Fruit fly (Drosophila melanogaster): ENCODE data around the gene LSm-4.

LSm-4 gene

DNA sequence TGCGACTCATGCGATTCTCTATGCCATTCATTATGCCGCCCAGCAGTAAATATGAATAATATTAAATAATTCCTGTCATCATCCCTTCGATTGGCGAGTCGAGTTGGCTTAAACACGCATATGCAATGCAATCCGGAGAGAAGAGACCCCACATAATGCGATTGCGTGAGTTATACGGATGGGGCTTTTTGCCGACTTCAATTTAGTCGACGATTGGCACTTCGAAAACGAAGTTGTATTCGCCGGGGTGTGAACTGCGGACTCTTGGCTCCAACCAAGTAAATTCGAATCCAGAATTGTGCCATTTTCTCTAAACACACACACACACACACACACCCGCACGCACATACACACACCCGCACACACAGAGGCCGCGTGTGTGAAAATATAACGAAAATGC is 28.7 kb downstream of the LSm-4 start:
- no peak for TF ChIP-seq dysf (GFP tag; IDR thresholded peaks at IDR 0.05)
- no peak for TF ChIP-seq her (GFP tag; optimal IDR thresholded peaks at IDR 0.05)
- TF ChIP-seq Mrtf (GFP tag; IDR thresholded peaks at IDR 0.05): no peak
- no peak for TF ChIP-seq CG3847 (GFP tag; IDR thresholded peaks at IDR 0.05)
- no peak for TF ChIP-seq rib (GFP tag; IDR thresholded peaks at IDR 0.05)
- TF ChIP-seq CG13424 (tag; optimal IDR thresholded peaks at IDR 0.05): no peak
- no peak for TF ChIP-seq Trl (optimal IDR thresholded peaks at IDR 0.05)
- peak; percentile 1 for TF ChIP-seq Trl (GFP tag; optimal IDR thresholded peaks at IDR 0.05)
- TF ChIP-seq Nf-YB (GFP tag; optimal IDR thresholded peaks at IDR 0.05): no peak
- TF ChIP-seq Deaf1 (tag; optimal IDR thresholded peaks at IDR 0.05): peak; percentile 83
- TF ChIP-seq CG5245 (GFP tag; optimal IDR thresholded peaks at IDR 0.05): no peak
- TF ChIP-seq knrl (GFP tag; IDR thresholded peaks at IDR 0.05; ENCODE audit: partially characterized antibody): no peak
- TF ChIP-seq nmo (GFP tag; optimal IDR thresholded peaks at IDR 0.05): no peak
- TF ChIP-seq CG18599 (GFP tag; optimal IDR thresholded peaks at IDR 0.05): no peak
- TF ChIP-seq Bgb (GFP tag; IDR thresholded peaks at IDR 0.05; ENCODE audit: partially characterized antibody): no peak
- no peak for TF ChIP-seq nau (GFP tag; optimal IDR thresholded peaks at IDR 0.05)
- no peak for TF ChIP-seq CG4854 (GFP tag; optimal IDR thresholded peaks at IDR 0.05)
- TF ChIP-seq cg (GFP tag; optimal IDR thresholded peaks at IDR 0.05): peak; percentile 65
- no peak; the same call in 1 of the 2 replicates for TF ChIP-seq amos (GFP tag; IDR thresholded peaks at IDR 0.05; ENCODE audit: partially characterized antibody)
- TF ChIP-seq CG1647 (GFP tag; optimal IDR thresholded peaks at IDR 0.05): no peak
- TF ChIP-seq cad (GFP tag; optimal IDR thresholded peaks at IDR 0.05): no peak
- no peak for TF ChIP-seq kay (GFP tag; optimal IDR thresholded peaks at IDR 0.05)
- no peak for TF ChIP-seq CG30403 (GFP tag; optimal IDR thresholded peaks at IDR 0.05)
- no peak for TF ChIP-seq CG42726 (GFP tag; IDR thresholded peaks at IDR 0.05; ENCODE audit: partially characterized antibody)
- no peak for TF ChIP-seq Ets97D (GFP tag; optimal IDR thresholded peaks at IDR 0.05)
- TF ChIP-seq CG4404 (GFP tag; IDR thresholded peaks at IDR 0.05): no peak
- TF ChIP-seq Doc2 (GFP tag; IDR thresholded peaks at IDR 0.05): no peak
- TF ChIP-seq CG18764 (GFP tag; optimal IDR thresholded peaks at IDR 0.05): no peak
- TF ChIP-seq Hr3 (GFP tag; optimal IDR thresholded peaks at IDR 0.05): no peak
- no peak for TF ChIP-seq CG12104 (GFP tag; optimal IDR thresholded peaks at IDR 0.05)
- no peak for TF ChIP-seq CG6254 (GFP tag; optimal IDR thresholded peaks at IDR 0.05)
- no peak for TF ChIP-seq CG30431 (GFP tag; optimal IDR thresholded peaks at IDR 0.05)
- TF ChIP-seq CG9797 (GFP tag; optimal IDR thresholded peaks at IDR 0.05): no peak
- TF ChIP-seq gro (GFP tag; optimal IDR thresholded peaks at IDR 0.05): no peak
- peak in 1 of 2 experiments; percentile 40 for TF ChIP-seq Pdp1 (GFP tag; optimal IDR thresholded peaks at IDR 0.05)
- TF ChIP-seq CG7963 (GFP tag; IDR thresholded peaks at IDR 0.05; ENCODE audit: partially characterized antibody): no peak
- no peak for TF ChIP-seq CG6654 (GFP tag; optimal IDR thresholded peaks at IDR 0.05)
- TF ChIP-seq sc (optimal IDR thresholded peaks at IDR 0.05): no peak
- no peak for TF ChIP-seq sc (GFP tag; optimal IDR thresholded peaks at IDR 0.05)
- TF ChIP-seq gsb-n (tag; optimal IDR thresholded peaks at IDR 0.05): no peak
- TF ChIP-seq Poxn (GFP tag; IDR thresholded peaks at IDR 0.05): no peak
- no peak for TF ChIP-seq shn (GFP tag; optimal IDR thresholded peaks at IDR 0.05)
- TF ChIP-seq Dfd (GFP tag; optimal IDR thresholded peaks at IDR 0.05): peak in 1 of 2 experiments; percentile 8
- TF ChIP-seq al (GFP tag; IDR thresholded peaks at IDR 0.05): no peak
- TF ChIP-seq ewg (GFP tag; optimal IDR thresholded peaks at IDR 0.05): peak; percentile 90
- TF ChIP-seq HLH3B (GFP tag; IDR thresholded peaks at IDR 0.05): no peak
- TF ChIP-seq gcm (GFP tag; optimal IDR thresholded peaks at IDR 0.05): no peak

All from whole organism, embryonic.